Fruit fly (Drosophila melanogaster) whole organism, embryonic: Measurements from ENCODE around the gene Tsc1.

Experiments used
- BEAF-32 ChIP-seq: fragments of 200-800 bp; sonication (Bioruptor generic); optimal IDR thresholded peaks from 3 replicates; lab custom pipeline; 2017; ENCODE audit warnings: missing biosample characterization, missing genetic modification characterization, mild to moderate bottlenecking, moderate library complexity, missing genetic modification reagents
- Blimp-1 ChIP-seq: fragments of 200-800 bp; sonication (Bioruptor generic); optimal IDR thresholded peaks from 3 replicates; lab custom pipeline; 2018; ENCODE audit warnings: missing biosample characterization, missing genetic modification characterization, mild to moderate bottlenecking, moderate library complexity, missing genetic modification reagents
- CG10274 ChIP-seq: fragments of 200-800 bp; sonication (Bioruptor generic); optimal IDR thresholded peaks from 3 replicates; lab custom pipeline; 2017; ENCODE audit warnings: missing biosample characterization, mild to moderate bottlenecking, missing genetic modification characterization
- CG11696 ChIP-seq: fragments of 200-800 bp; sonication (Bioruptor generic); IDR thresholded peaks from 2 replicates; pipeline ENCODE4 v1.3.6; 2022; ENCODE audit warnings: missing biosample characterization, missing genetic modification characterization
- CG12155 ChIP-seq: fragments of 200-800 bp; sonication (Bioruptor generic); optimal IDR thresholded peaks from 3 replicates; lab custom pipeline; 2016; ENCODE audit warnings: missing biosample characterization, missing genetic modification characterization
- CG12942 ChIP-seq: fragments of 200-800 bp; sonication (Bioruptor generic); optimal IDR thresholded peaks from 3 replicates; lab custom pipeline; 2016; ENCODE audit warnings: missing biosample characterization, missing genetic modification characterization
- CG14965 ChIP-seq: fragments of 200-800 bp; sonication (Bioruptor generic); optimal IDR thresholded peaks from 2 replicates; lab custom pipeline; 2016; ENCODE audit warnings: missing biosample characterization, missing genetic modification characterization, borderline replicate concordance
- CG1529 ChIP-seq: fragments of 200-800 bp; sonication (Bioruptor generic); optimal IDR thresholded peaks from 3 replicates; lab custom pipeline; 2018; ENCODE audit warnings: missing biosample characterization, missing genetic modification characterization
- CG15514 ChIP-seq: fragments of 200-800 bp; sonication (Bioruptor generic); optimal IDR thresholded peaks from 3 replicates; lab custom pipeline; 2017; ENCODE audit warnings: missing biosample characterization, missing genetic modification characterization, mild to moderate bottlenecking, moderate library complexity, missing genetic modification reagents
- CG17359 ChIP-seq: fragments of 200-800 bp; sonication (Bioruptor generic); optimal IDR thresholded peaks from 3 replicates; lab custom pipeline; 2018; ENCODE audit warnings: missing biosample characterization, mild to moderate bottlenecking, missing genetic modification characterization, moderate library complexity
- CG17912 ChIP-seq: fragments of 200-800 bp; sonication (Bioruptor generic); optimal IDR thresholded peaks from 2 replicates; lab custom pipeline; 2018; ENCODE audit warnings: missing biosample characterization, mild to moderate bottlenecking, missing genetic modification characterization
- CG30431 ChIP-seq: fragments of 200-800 bp; sonication (Bioruptor generic); optimal IDR thresholded peaks from 2 replicates; lab custom pipeline; 2017; ENCODE audit warnings: missing biosample characterization, missing genetic modification characterization
- CG3065 ChIP-seq: fragments of 200-800 bp; sonication (Bioruptor generic); optimal IDR thresholded peaks from 2 replicates; lab custom pipeline; 2016; ENCODE audit warnings: missing biosample characterization, missing genetic modification characterization
- CG3281 ChIP-seq: fragments of 200-800 bp; sonication (Bioruptor generic); optimal IDR thresholded peaks from 3 replicates; lab custom pipeline; 2017; ENCODE audit warnings: missing biosample characterization, mild to moderate bottlenecking, missing genetic modification characterization
- CG33213 ChIP-seq: fragments of 200-800 bp; sonication (Bioruptor generic); optimal IDR thresholded peaks from 3 replicates; lab custom pipeline; 2016; ENCODE audit warnings: missing biosample characterization, missing genetic modification characterization
- CG4617 ChIP-seq: fragments of 200-800 bp; sonication (Bioruptor generic); optimal IDR thresholded peaks from 3 replicates; lab custom pipeline; 2016; ENCODE audit warnings: missing biosample characterization, missing genetic modification characterization, borderline replicate concordance
- CG8281 ChIP-seq: fragments of 200-800 bp; sonication (Bioruptor generic); optimal IDR thresholded peaks from 2 replicates; lab custom pipeline; 2018; ENCODE audit warnings: missing biosample characterization, mild to moderate bottlenecking, missing genetic modification characterization, moderate library complexity
- Chrac-16 ChIP-seq: fragments of 200-800 bp; sonication (Bioruptor generic); optimal IDR thresholded peaks from 3 replicates; lab custom pipeline; 2016; ENCODE audit warnings: missing biosample characterization, missing genetic modification characterization
- Dip3 ChIP-seq: fragments of 200-800 bp; sonication (Bioruptor generic); optimal IDR thresholded peaks from 3 replicates; lab custom pipeline; 2016; ENCODE audit warnings: missing biosample characterization, missing genetic modification characterization
- E2f2 ChIP-seq: fragments of 200-800 bp; sonication (Bioruptor generic); IDR thresholded peaks from 2 replicates; pipeline ENCODE4 v1.3.6; 2022; ENCODE audit warnings: missing biosample characterization, missing genetic modification characterization
- ERR ChIP-seq: fragments of 200-800 bp; sonication (Bioruptor generic); optimal IDR thresholded peaks from 2 replicates; lab custom pipeline; 2016; ENCODE audit warnings: missing biosample characterization, missing genetic modification characterization
- Elba2 ChIP-seq: fragments of 200-800 bp; sonication (Bioruptor generic); optimal IDR thresholded peaks from 3 replicates; lab custom pipeline; 2016; ENCODE audit warnings: missing biosample characterization, missing genetic modification characterization
- HLHmδ ChIP-seq: fragments of 200-800 bp; sonication (Bioruptor generic); optimal IDR thresholded peaks from 2 replicates; lab custom pipeline; 2018; ENCODE audit warnings: missing biosample characterization, mild to moderate bottlenecking, missing genetic modification characterization, moderate library complexity
- MESR4 ChIP-seq: fragments of 200-800 bp; sonication (Bioruptor generic); optimal IDR thresholded peaks from 2 replicates; lab custom pipeline; 2018; ENCODE audit warnings: missing biosample characterization, mild to moderate bottlenecking, missing genetic modification characterization, moderate library complexity
- NFAT ChIP-seq: fragments of 200-800 bp; sonication (Bioruptor generic); IDR thresholded peaks from 2 replicates; pipeline ENCODE4 v1.3.6; 2022; ENCODE audit warnings: missing biosample characterization, missing genetic modification characterization
- Nf-YC ChIP-seq: fragments of 200-800 bp; optimal IDR thresholded peaks from 3 replicates; lab custom pipeline; 2019; ENCODE audit warnings: missing biosample characterization, mild to moderate bottlenecking, missing genetic modification characterization, moderate library complexity
- Optix ChIP-seq: fragments of 200-800 bp; sonication (Bioruptor generic); IDR thresholded peaks from 3 replicates; pipeline ENCODE4 v1.3.6; 2022; ENCODE audit warnings: missing biosample characterization, missing genetic modification characterization
- Rx ChIP-seq: fragments of 200-800 bp; sonication (Bioruptor generic); IDR thresholded peaks from 2 replicates; pipeline ENCODE4 v1.3.6; 2022; ENCODE audit warnings: missing biosample characterization, missing genetic modification characterization
- Side ChIP-seq: fragments of 200-800 bp; sonication (Bioruptor generic); optimal IDR thresholded peaks from 2 replicates; lab custom pipeline; 2016; ENCODE audit warnings: missing biosample characterization, missing genetic modification characterization
- bowl ChIP-seq: fragments of 200-800 bp; sonication (Bioruptor generic); IDR thresholded peaks from 2 replicates; pipeline ENCODE4 v1.3.6; 2022; ENCODE audit warnings: missing biosample characterization, missing genetic modification characterization
- bsh ChIP-seq, 2 experiments: fragments of 200-800 bp; sonication (Bioruptor generic); optimal IDR thresholded peaks; 2 replicates each; lab custom pipeline; 2017 to 2018; ENCODE audit warnings: mild to moderate bottlenecking in 2 of 2, missing biosample characterization in 2 of 2, missing genetic modification characterization in 2 of 2, moderate library complexity in 1 of 2
- cad ChIP-seq: fragments of >200 bp; optimal IDR thresholded peaks from 2 replicates; lab custom pipeline; 2017; ENCODE audit warnings: missing biosample characterization, missing genetic modification characterization
- crol ChIP-seq: fragments of 200-800 bp; sonication (Bioruptor generic); IDR thresholded peaks from 2 replicates; pipeline ENCODE4 v1.3.6; 2022; ENCODE audit warnings: missing biosample characterization, missing genetic modification characterization
- crp ChIP-seq, 2 experiments: fragments of 200-800 bp; sonication (Bioruptor generic); optimal IDR thresholded peaks; 2 replicates in 1 of 2; 3 replicates in 1 of 2; lab custom pipeline; 2017; ENCODE audit warnings: missing biosample characterization in 2 of 2, missing genetic modification characterization in 2 of 2, mild to moderate bottlenecking in 1 of 2, moderate library complexity in 1 of 2
- da ChIP-seq: fragments of 200-800 bp; sonication (Bioruptor generic); optimal IDR thresholded peaks from 2 replicates; lab custom pipeline; 2016; ENCODE audit warnings: missing biosample characterization, missing genetic modification characterization
- dati ChIP-seq: fragments of 200-800 bp; sonication (Bioruptor generic); IDR thresholded peaks from 2 replicates; pipeline ENCODE4 v1.3.6; 2022; ENCODE audit warnings: missing biosample characterization, missing genetic modification characterization
- dimm ChIP-seq: fragments of 200-800 bp; sonication (Bioruptor generic); IDR thresholded peaks from 2 replicates; pipeline ENCODE4 v1.3.6; 2022; ENCODE audit warnings: missing biosample characterization, missing genetic modification characterization
- ftz-f1 ChIP-seq: fragments of 200-800 bp; sonication (Bioruptor generic); optimal IDR thresholded peaks from 2 replicates; lab custom pipeline; 2016; ENCODE audit warnings: missing biosample characterization, missing genetic modification characterization
- lbe ChIP-seq: fragments of 200-800 bp; sonication (Bioruptor generic); optimal IDR thresholded peaks from 2 replicates; lab custom pipeline; 2016; ENCODE audit warnings: missing biosample characterization, mild to moderate bottlenecking, missing genetic modification characterization
- lilli ChIP-seq: fragments of 200-800 bp; sonication (Bioruptor generic); optimal IDR thresholded peaks from 3 replicates; lab custom pipeline; 2016; ENCODE audit warnings: missing biosample characterization, missing genetic modification characterization
- nmo ChIP-seq: fragments of 200-800 bp; sonication (Bioruptor generic); optimal IDR thresholded peaks from 2 replicates; lab custom pipeline; 2018; ENCODE audit warnings: missing biosample characterization, mild to moderate bottlenecking, missing genetic modification characterization, moderate library complexity
- onecut ChIP-seq: fragments of 200-800 bp; sonication (Bioruptor generic); IDR thresholded peaks from 2 replicates; pipeline ENCODE4 v1.3.6; 2022; ENCODE audit warnings: missing biosample characterization, missing genetic modification characterization
- psq ChIP-seq: fragments of 200-800 bp; sonication (Bioruptor generic); optimal IDR thresholded peaks from 2 replicates; lab custom pipeline; 2017; ENCODE audit warnings: missing biosample characterization, missing genetic modification characterization
- ranshi ChIP-seq: fragments of 200-800 bp; sonication (Bioruptor generic); IDR thresholded peaks from 2 replicates; pipeline ENCODE4 v1.3.6; 2022; ENCODE audit warnings: missing biosample characterization, missing genetic modification characterization
- ro ChIP-seq: fragments of 200-800 bp; sonication (Bioruptor generic); IDR thresholded peaks from 2 replicates; pipeline ENCODE4 v1.3.6; 2022; ENCODE audit warnings: missing biosample characterization, missing genetic modification characterization
- slp2 ChIP-seq: fragments of 200-800 bp; sonication (Bioruptor generic); optimal IDR thresholded peaks from 2 replicates; lab custom pipeline; 2016; ENCODE audit warnings: missing biosample characterization, missing genetic modification characterization
- vnd ChIP-seq: fragments of 200-800 bp; sonication (Bioruptor generic); IDR thresholded peaks from 3 replicates; pipeline ENCODE4 v1.3.6; 2022; ENCODE audit warnings: missing biosample characterization, missing genetic modification characterization; ENCODE audit not compliant: partially characterized antibody
- wdn ChIP-seq: fragments of 200-800 bp; sonication (Bioruptor generic); IDR thresholded peaks from 2 replicates; pipeline ENCODE4 v1.3.6; 2022; ENCODE audit warnings: missing biosample characterization, missing genetic modification characterization
- wek ChIP-seq: fragments of 200-800 bp; sonication (Bioruptor generic); optimal IDR thresholded peaks from 3 replicates; lab custom pipeline; 2018; ENCODE audit warnings: missing biosample characterization, mild to moderate bottlenecking, missing genetic modification characterization, moderate library complexity
- zfh1 ChIP-seq: fragments of 200-800 bp; sonication (Bioruptor generic); IDR thresholded peaks from 3 replicates; pipeline ENCODE4 v1.3.6; 2022; ENCODE audit warnings: missing biosample characterization, missing genetic modification characterization

The Tsc1 gene

DNA sequence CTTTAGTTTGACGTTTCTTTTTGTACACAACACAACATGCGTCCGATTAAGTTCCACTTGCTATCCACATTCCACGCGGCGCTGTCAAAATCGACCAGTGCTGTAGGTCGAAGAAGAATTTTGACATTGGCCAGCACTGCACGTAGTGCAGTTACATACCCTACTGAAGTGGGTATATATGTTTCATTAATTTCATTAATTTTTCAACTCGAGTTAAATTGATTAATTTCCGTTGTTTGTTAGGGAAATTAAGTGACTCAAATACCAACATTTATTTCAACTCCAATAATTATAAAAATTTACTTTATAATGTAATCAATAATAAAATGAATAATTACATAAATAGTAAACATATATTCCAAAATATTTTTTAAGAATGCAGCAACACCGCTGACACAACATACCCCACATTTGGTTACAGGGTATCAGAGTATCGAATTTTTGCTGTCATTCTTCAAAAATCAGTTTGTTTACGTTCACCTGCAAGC, 21.2 kb upstream of the Tsc1 start, which contains the start of the genes eIF4EHP and CG18428 (continued):
- TF ChIP-seq Chrac-16 (GFP tag; lab: Kevin White, UChicago) = peak; percentile 99
- peak; percentile 97 for TF ChIP-seq CG30431
- TF ChIP-seq lilli (GFP tag; lab: Kevin White, UChicago) = peak; percentile 97
- TF ChIP-seq da = peak; percentile 27
- peak; percentile 94 for TF ChIP-seq CG8281 (tag; lab: Kevin White, UChicago)
- TF ChIP-seq CG12942 = peak; percentile 99
- TF ChIP-seq wek (GFP tag; lab: Kevin White, UChicago) = peak; percentile 80
- TF ChIP-seq psq = peak; percentile 96
- TF ChIP-seq Dip3 = peak; percentile 89
- TF ChIP-seq CG33213 (GFP tag; lab: Kevin White, UChicago) = peak; percentile 85
- peak; percentile 94 for TF ChIP-seq CG11696 (GFP tag; lab: Robert Waterston, UW)
- no peak; the same call in 2 of the 3 replicates for TF ChIP-seq zfh1 (GFP tag; lab: Robert Waterston, UW)
- TF ChIP-seq ftz-f1 (GFP tag; lab: Kevin White, UChicago) = peak; percentile 48
- TF ChIP-seq CG1529 (GFP tag; lab: Kevin White, UChicago) = peak; percentile 98
- TF ChIP-seq Nf-YC = peak; percentile 95
- no peak for TF ChIP-seq Rx (GFP tag; lab: Robert Waterston, UW)
- peak; percentile 77 for TF ChIP-seq ERR (GFP tag; lab: Kevin White, UChicago)
- TF ChIP-seq Optix = peak; percentile 91
- peak; percentile 68 for TF ChIP-seq Side (GFP tag; lab: Kevin White, UChicago)
- peak; percentile 97 for TF ChIP-seq onecut (GFP tag; lab: Robert Waterston, UW)
- peak in 1 of 2 experiments; percentile 74 for TF ChIP-seq crp (GFP tag; optimal IDR thresholded peaks at IDR 0.05; lab: Kevin White, UChicago)
- TF ChIP-seq CG15514 (GFP tag; lab: Kevin White, UChicago) = peak; percentile 95
- TF ChIP-seq CG12155 (GFP tag; lab: Kevin White, UChicago) = peak; percentile 97
- no peak for TF ChIP-seq ro (GFP tag; lab: Robert Waterston, UW)
- TF ChIP-seq ranshi (GFP tag; lab: Robert Waterston, UW) = no peak; the same call in 1 of the 2 replicates
- no peak; the same call in 1 of the 2 replicates for TF ChIP-seq bowl (GFP tag; lab: Robert Waterston, UW)
- TF ChIP-seq CG4617 = peak; percentile 96
- TF ChIP-seq Elba2 (GFP tag; lab: Kevin White, UChicago) = peak; percentile 73
- no peak for TF ChIP-seq vnd (GFP tag; lab: Robert Waterston, UW)
- peak; percentile 80 for TF ChIP-seq HLHmδ
- TF ChIP-seq crol (GFP tag; lab: Robert Waterston, UW) = no peak
- TF ChIP-seq BEAF-32 (GFP tag; lab: Kevin White, UChicago) = peak; percentile 35
- no peak; the same call in none of the 2 replicates for TF ChIP-seq wdn (GFP tag; lab: Robert Waterston, UW)
- peak; percentile 100 for TF ChIP-seq CG3281 (GFP tag; lab: Kevin White, UChicago)
- TF ChIP-seq nmo (GFP tag; lab: Kevin White, UChicago) = peak; percentile 100
- no peak for TF ChIP-seq dati (GFP tag; lab: Robert Waterston, UW)
- TF ChIP-seq CG10274 (GFP tag; lab: Kevin White, UChicago) = peak; percentile 94
- no peak for TF ChIP-seq dimm
- TF ChIP-seq Blimp-1 (GFP tag; lab: Kevin White, UChicago) = peak; percentile 98
- peak; percentile 96 for TF ChIP-seq CG17912 (GFP tag; lab: Kevin White, UChicago)
- TF ChIP-seq CG3065 (GFP tag; lab: Kevin White, UChicago) = peak; percentile 98
- peak; percentile 98 for TF ChIP-seq NFAT (GFP tag; lab: Robert Waterston, UW)
- TF ChIP-seq CG17359 (tag; lab: Kevin White, UChicago) = peak; percentile 99
- no peak for TF ChIP-seq E2f2
- TF ChIP-seq bsh (GFP tag; optimal IDR thresholded peaks at IDR 0.05; lab: Kevin White, UChicago) = peak; percentile 97 to 99
- peak; percentile 11 for TF ChIP-seq CG14965 (GFP tag; lab: Kevin White, UChicago)
- TF ChIP-seq cad = no peak
- peak; percentile 81 for TF ChIP-seq slp2 (GFP tag; lab: Kevin White, UChicago)
- peak; percentile 64 for TF ChIP-seq MESR4 (GFP tag; lab: Kevin White, UChicago)
- TF ChIP-seq lbe (GFP tag; lab: Kevin White, UChicago) = peak; percentile 97
